Fruit fly (Drosophila melanogaster): ENCODE data around the gene CG10132.

Gene CG10132

DNA sequence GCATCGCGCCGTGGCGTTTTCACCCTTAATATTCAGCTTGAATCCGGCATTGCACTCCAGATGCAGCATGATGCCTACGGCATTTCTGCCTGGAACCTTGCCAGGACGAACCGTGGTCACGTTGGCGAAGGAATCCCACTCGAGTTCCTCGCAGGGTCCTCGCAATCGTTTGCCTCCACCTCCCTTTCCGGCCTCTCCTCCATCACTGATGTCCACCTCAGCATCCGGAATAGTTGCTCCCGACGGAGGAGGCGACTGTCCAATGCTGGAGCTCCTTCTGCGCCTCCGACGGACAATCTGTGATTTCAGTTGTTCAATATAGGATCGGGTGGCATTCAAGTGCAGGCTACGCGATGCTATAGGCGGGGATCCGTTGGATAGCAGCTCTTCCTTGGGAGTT is 6.4 kb upstream of the CG10132 start:
- no peak for TF ChIP-seq CG4496 (GFP tag; IDR thresholded peaks at IDR 0.05)
- no peak for TF ChIP-seq CG8159 (tag; optimal IDR thresholded peaks at IDR 0.05)
- TF ChIP-seq Pif1A (GFP tag; optimal IDR thresholded peaks at IDR 0.05) = no peak
- TF ChIP-seq CG10348 (GFP tag; IDR thresholded peaks at IDR 0.05) = no peak
- no peak for TF ChIP-seq gl (tag; optimal IDR thresholded peaks at IDR 0.05)
- no peak for TF ChIP-seq CG14655 (GFP tag; optimal IDR thresholded peaks at IDR 0.05)

DNA sequence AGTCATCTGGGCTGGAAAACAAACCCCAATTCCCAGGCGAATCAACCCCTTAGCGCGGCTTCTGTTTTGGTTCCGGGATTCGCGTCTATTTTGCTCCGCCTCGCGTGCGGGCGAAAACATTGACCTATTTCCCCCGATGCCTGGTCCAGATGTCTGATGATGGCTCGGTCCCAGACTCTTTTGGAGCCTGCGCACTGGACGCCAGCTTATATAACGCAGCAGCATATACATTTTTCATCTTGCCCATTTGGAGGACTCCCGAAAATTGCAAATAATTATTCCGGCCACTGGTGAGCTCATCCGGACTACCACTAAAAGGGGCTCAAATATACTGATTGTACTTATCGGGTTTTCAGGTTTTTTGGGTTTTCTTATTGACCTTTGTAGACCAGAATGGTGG is 2.6 kb upstream of the CG10132 start:
- no peak for TF ChIP-seq Pif1A (GFP tag; optimal IDR thresholded peaks at IDR 0.05)
- no peak for TF ChIP-seq CG8301 (tag; optimal IDR thresholded peaks at IDR 0.05)
- TF ChIP-seq CG4496 (GFP tag; IDR thresholded peaks at IDR 0.05) = no peak
- no peak for TF ChIP-seq rn (GFP tag; IDR thresholded peaks at IDR 0.05)
- no peak for TF ChIP-seq CG14655 (GFP tag; optimal IDR thresholded peaks at IDR 0.05)

DNA sequence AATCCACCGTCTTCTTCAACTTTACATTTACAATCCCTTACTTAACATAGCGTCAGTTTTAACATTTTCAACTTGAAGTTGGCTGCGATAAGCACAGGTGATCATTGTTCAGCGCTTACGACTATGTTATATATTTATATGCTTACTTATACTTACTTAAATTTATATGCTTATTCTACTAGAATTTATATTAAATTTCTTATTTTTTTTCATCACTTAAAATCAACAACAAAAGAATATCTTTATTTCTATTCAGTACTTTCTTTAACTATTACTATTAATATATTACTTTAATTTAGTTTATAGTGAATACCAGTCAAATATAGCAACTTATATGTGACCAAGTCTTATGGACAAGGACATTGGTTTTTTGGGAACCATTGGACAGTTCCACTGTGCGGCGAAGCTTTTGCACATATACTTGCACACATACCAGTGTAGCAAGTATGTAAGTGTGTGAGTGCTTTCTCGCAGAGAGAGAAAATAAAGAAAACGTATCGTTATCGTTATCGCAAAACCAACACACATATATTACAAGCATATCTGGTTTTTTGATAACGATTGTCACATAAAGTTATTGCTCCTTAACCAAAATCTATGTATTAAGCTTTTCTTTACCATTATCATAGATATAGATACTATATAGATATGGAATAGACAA is 1.3 kb upstream of the CG10132 start, which contains the start of gene Hasp:
Gene Hasp (minus strand): TSS at position 51 of the 661 bp plus-strand sequence.
- TF ChIP-seq Pif1B (GFP tag; optimal IDR thresholded peaks at IDR 0.05) (peak; percentile 13), Ets98B (GFP tag; IDR thresholded peaks at IDR 0.05) (peak; percentile 21), CG15710 (tag; optimal IDR thresholded peaks at IDR 0.05) (peak; percentile 18), CG8159 (tag; optimal IDR thresholded peaks at IDR 0.05) (no peak), CG12605 (GFP tag; IDR thresholded peaks at IDR 0.05) (no peak), Pif1A (GFP tag; optimal IDR thresholded peaks at IDR 0.05) (no peak), CG10348 (GFP tag; IDR thresholded peaks at IDR 0.05) (no peak), CG4496 (GFP tag; IDR thresholded peaks at IDR 0.05) (peak; percentile 13; the same call in 1 of the 3 replicates)

DNA sequence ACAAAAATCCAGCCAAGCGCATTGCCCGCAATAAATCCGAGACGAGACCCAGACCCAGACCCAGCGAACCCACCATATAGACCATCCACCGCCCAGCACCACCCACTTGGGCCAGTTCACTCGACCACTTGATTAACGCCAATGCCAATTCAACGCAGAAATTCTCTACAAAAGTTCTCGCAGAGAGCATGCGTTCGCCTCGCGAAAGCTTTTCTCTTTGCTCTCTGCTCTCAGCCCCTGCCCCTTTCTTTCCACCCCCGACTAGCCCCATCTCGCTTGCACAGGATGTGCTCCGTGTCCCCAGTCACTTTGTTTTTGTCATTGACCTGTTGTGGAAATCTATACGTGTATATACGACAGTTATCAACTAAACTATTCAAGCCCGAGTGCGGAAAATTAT is 987 bp downstream of the CG10132 start:
- TF ChIP-seq CG10348 (GFP tag; IDR thresholded peaks at IDR 0.05) (no peak), CG12605 (GFP tag; IDR thresholded peaks at IDR 0.05) (no peak), CG17806 (tag; optimal IDR thresholded peaks at IDR 0.05) (no peak), CG9948 (tag; optimal IDR thresholded peaks at IDR 0.05) (no peak)

DNA sequence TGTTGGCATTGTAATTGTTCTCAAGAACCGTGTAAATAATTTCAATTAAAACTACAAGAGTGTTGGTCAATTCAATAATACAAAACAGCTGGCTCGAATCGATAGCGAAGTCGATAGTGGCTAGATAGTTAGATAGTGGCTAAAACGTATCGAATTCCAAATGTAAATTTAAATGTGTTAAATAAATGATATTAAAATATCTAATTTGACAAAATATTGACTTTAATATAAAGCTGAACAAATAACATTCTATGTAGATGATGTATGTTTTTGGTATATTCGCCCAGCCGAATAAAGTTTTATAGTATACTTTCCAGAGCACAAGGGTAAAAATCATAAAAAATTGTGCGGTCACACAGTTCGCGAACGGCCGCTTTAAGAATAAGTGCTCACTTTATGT is 7.7 kb downstream of the CG10132 start, which contains the start of the genes Dpm1 and CG10137:
Gene Dpm1 (minus strand): TSS at position 53 of the 400 bp plus-strand sequence.
Gene CG10137 (plus strand): TSS at position 371 of the 400 bp plus-strand sequence.
- TF ChIP-seq Pif1B (GFP tag; optimal IDR thresholded peaks at IDR 0.05) (no peak), CG32121 (GFP tag; IDR thresholded peaks at IDR 0.05) (no peak), CG17806 (tag; optimal IDR thresholded peaks at IDR 0.05) (no peak), CG13204 (GFP tag; optimal IDR thresholded peaks at IDR 0.05) (no peak), CG34367 (tag; optimal IDR thresholded peaks at IDR 0.05) (no peak), CG8301 (tag; optimal IDR thresholded peaks at IDR 0.05) (no peak), Ets98B (GFP tag; IDR thresholded peaks at IDR 0.05) (no peak), gl (tag; optimal IDR thresholded peaks at IDR 0.05) (no peak), Pif1A (GFP tag; optimal IDR thresholded peaks at IDR 0.05) (no peak), CG4496 (GFP tag; IDR thresholded peaks at IDR 0.05) (no peak), fd96Ca (GFP tag; IDR thresholded peaks at IDR 0.05) (no peak), CG14655 (GFP tag; optimal IDR thresholded peaks at IDR 0.05) (no peak), Snoo (tag; optimal IDR thresholded peaks at IDR 0.05) (no peak), D1 (tag; optimal IDR thresholded peaks at IDR 0.05) (no peak), CG9948 (tag; optimal IDR thresholded peaks at IDR 0.05) (no peak)

DNA sequence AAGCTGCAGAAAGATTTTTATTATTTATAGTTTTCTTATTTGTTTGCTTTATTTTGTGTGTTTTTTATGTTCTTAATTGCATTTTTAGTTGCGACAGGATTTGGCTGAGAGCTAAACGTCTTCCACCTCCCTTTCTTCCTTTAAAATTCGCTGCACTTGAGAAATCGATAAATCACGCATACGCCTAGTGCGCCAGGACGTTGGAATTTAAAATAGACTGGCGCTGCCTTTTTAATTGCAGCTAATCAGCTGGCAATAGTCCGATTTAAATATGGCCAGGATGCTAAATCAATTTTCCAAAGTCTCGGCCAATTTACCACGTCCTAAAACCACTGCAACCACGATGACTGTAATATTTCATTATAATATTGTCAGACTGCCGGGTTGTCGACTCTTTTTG is 8.2 kb downstream of the CG10132 start:
- no peak for TF ChIP-seq Snoo (tag; optimal IDR thresholded peaks at IDR 0.05)
- TF ChIP-seq CG17806 (tag; optimal IDR thresholded peaks at IDR 0.05) = no peak
- TF ChIP-seq rn (GFP tag; IDR thresholded peaks at IDR 0.05) = no peak
- TF ChIP-seq CG10348 (GFP tag; IDR thresholded peaks at IDR 0.05) = no peak
- TF ChIP-seq CG32121 (GFP tag; IDR thresholded peaks at IDR 0.05) = no peak
- TF ChIP-seq D1 (tag; optimal IDR thresholded peaks at IDR 0.05) = no peak
- TF ChIP-seq CG12605 (GFP tag; IDR thresholded peaks at IDR 0.05) = no peak
- TF ChIP-seq Ets98B (GFP tag; IDR thresholded peaks at IDR 0.05) = no peak
- TF ChIP-seq CG4496 (GFP tag; IDR thresholded peaks at IDR 0.05) = no peak
- TF ChIP-seq CG34367 (tag; optimal IDR thresholded peaks at IDR 0.05) = no peak
- no peak for TF ChIP-seq fd96Ca (GFP tag; IDR thresholded peaks at IDR 0.05)
- TF ChIP-seq CG13204 (GFP tag; optimal IDR thresholded peaks at IDR 0.05) = no peak
- TF ChIP-seq gl (tag; optimal IDR thresholded peaks at IDR 0.05) = no peak
- TF ChIP-seq CG8301 (tag; optimal IDR thresholded peaks at IDR 0.05) = no peak
- TF ChIP-seq CG9948 (tag; optimal IDR thresholded peaks at IDR 0.05) = no peak
- TF ChIP-seq CG14655 (GFP tag; optimal IDR thresholded peaks at IDR 0.05) = no peak
- TF ChIP-seq CG8159 (tag; optimal IDR thresholded peaks at IDR 0.05) = no peak
- no peak for TF ChIP-seq Pif1B (GFP tag; optimal IDR thresholded peaks at IDR 0.05)
- no peak for TF ChIP-seq CG15710 (tag; optimal IDR thresholded peaks at IDR 0.05)
- TF ChIP-seq EcR (GFP tag; optimal IDR thresholded peaks at IDR 0.05) = no peak

DNA sequence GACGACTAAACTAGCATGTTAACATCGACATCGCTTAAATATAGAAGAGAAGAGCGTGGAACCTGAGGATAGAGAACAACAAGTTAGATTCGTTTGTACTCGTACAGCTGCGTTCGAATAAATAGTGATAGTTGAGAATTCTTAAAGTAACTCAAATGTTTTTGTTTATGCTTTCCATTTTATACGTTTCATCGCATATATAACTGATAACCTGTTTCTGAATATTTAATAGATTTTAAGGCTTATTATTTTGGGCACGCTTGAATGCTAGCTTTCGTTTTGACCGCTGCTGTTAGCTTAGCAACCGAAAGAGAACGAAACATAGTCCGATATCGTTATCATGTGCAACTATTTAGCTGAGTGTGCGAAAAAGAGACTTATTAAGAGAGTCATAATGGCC is 9.7 kb downstream of the CG10132 start:
- peak; percentile 96 for TF ChIP-seq CG10348 (GFP tag; IDR thresholded peaks at IDR 0.05)
- TF ChIP-seq gl (tag; optimal IDR thresholded peaks at IDR 0.05) = peak; percentile 91
- TF ChIP-seq CG34367 (tag; optimal IDR thresholded peaks at IDR 0.05) = peak; percentile 95
- peak; percentile 99 for TF ChIP-seq Ets98B (GFP tag; IDR thresholded peaks at IDR 0.05)
- peak; percentile 99 for TF ChIP-seq fd96Ca (GFP tag; IDR thresholded peaks at IDR 0.05)
- peak; percentile 97 for TF ChIP-seq CG17806 (tag; optimal IDR thresholded peaks at IDR 0.05)
- peak; percentile 97 for TF ChIP-seq CG9948 (tag; optimal IDR thresholded peaks at IDR 0.05)
- TF ChIP-seq CG14655 (GFP tag; optimal IDR thresholded peaks at IDR 0.05) = peak; percentile 99
- TF ChIP-seq CG32121 (GFP tag; IDR thresholded peaks at IDR 0.05) = peak; percentile 99
- peak; percentile 99 for TF ChIP-seq CG4496 (GFP tag; IDR thresholded peaks at IDR 0.05)
- TF ChIP-seq CG13204 (GFP tag; optimal IDR thresholded peaks at IDR 0.05) = peak; percentile 88
- peak; percentile 98 for TF ChIP-seq Pif1A (GFP tag; optimal IDR thresholded peaks at IDR 0.05)
- TF ChIP-seq D1 (tag; optimal IDR thresholded peaks at IDR 0.05) = no peak
- peak; percentile 99 for TF ChIP-seq CG12605 (GFP tag; IDR thresholded peaks at IDR 0.05)
- peak; percentile 97 for TF ChIP-seq CG15710 (tag; optimal IDR thresholded peaks at IDR 0.05)
- peak; percentile 94 for TF ChIP-seq CG8159 (tag; optimal IDR thresholded peaks at IDR 0.05)
- peak; percentile 98 for TF ChIP-seq Pif1B (GFP tag; optimal IDR thresholded peaks at IDR 0.05)
- TF ChIP-seq rn (GFP tag; IDR thresholded peaks at IDR 0.05) = peak; percentile 97
- peak; percentile 30 for TF ChIP-seq EcR (GFP tag; optimal IDR thresholded peaks at IDR 0.05)
- peak; percentile 70 for TF ChIP-seq Snoo (tag; optimal IDR thresholded peaks at IDR 0.05)
- peak; percentile 100 for TF ChIP-seq CG8301 (tag; optimal IDR thresholded peaks at IDR 0.05)
